Fruit fly (Drosophila melanogaster): ENCODE data around the gene Elp1.

The Elp1 gene

dm6 chr3R:11626571-11626970 lies 24.2 kb upstream of the Elp1 start, which contains the start of the genes CG6813 and CG18764 (continued):
- TF ChIP-seq CG2116 (GFP tag; optimal IDR thresholded peaks at IDR 0.05) (peak; percentile 84), CG14710 (tag; optimal IDR thresholded peaks at IDR 0.05) (peak; percentile 52), ato (GFP tag; IDR thresholded peaks at IDR 0.05; ENCODE audit: partially characterized antibody) (0 out of 2 replicates have a peak, but pooled peaks have one; percentile 32), hbn (GFP tag; IDR thresholded peaks at IDR 0.05; ENCODE audit: partially characterized antibody) (peak; percentile 28; the same call in 1 of the 2 replicates), sens (GFP tag) (peak; percentile 69), pros (GFP tag; optimal IDR thresholded peaks at IDR 0.05) (no peak), fu2 (GFP tag; optimal IDR thresholded peaks at IDR 0.05) (no peak), Dll (GFP tag; IDR thresholded peaks at IDR 0.05; ENCODE audit: partially characterized antibody) (peak; percentile 59; the same call in 1 of the 4 replicates), B-H1 (GFP tag; IDR thresholded peaks at IDR 0.05) (no peak), eyg (GFP tag; optimal IDR thresholded peaks at IDR 0.05) (no peak), CG17385 (GFP tag; optimal IDR thresholded peaks at IDR 0.05) (no peak), CG34376 (GFP tag; optimal IDR thresholded peaks at IDR 0.05) (peak; percentile 14), jigr1 (GFP tag; IDR thresholded peaks at IDR 0.05) (no peak), CG10959 (GFP tag; IDR thresholded peaks at IDR 0.05) (no peak), MBD-R2 (GFP tag; IDR thresholded peaks at IDR 0.05) (peak; percentile 72), Myb (GFP tag; optimal IDR thresholded peaks at IDR 0.05) (peak; percentile 41), unc-4 (GFP tag; IDR thresholded peaks at IDR 0.05; ENCODE audit: partially characterized antibody) (peak; percentile 38; the same call in 1 of the 2 replicates), CG4820 (GFP tag; optimal IDR thresholded peaks at IDR 0.05) (peak; percentile 34), CG18619 (GFP tag; optimal IDR thresholded peaks at IDR 0.05) (no peak), row (GFP tag; IDR thresholded peaks at IDR 0.05) (peak; percentile 35; the same call in 1 of the 3 replicates), E2f1 (GFP tag; IDR thresholded peaks at IDR 0.05) (no peak), Pdp1 (GFP tag; optimal IDR thresholded peaks at IDR 0.05) (peak in 1 of 2 experiments; percentile 94), pzg (GFP tag; optimal IDR thresholded peaks at IDR 0.05) (peak; percentile 38)

- no peak for TF ChIP-seq Gug (GFP tag; IDR thresholded peaks at IDR 0.05)
- no peak for TF ChIP-seq CG10366 (GFP tag; IDR thresholded peaks at IDR 0.05)
- no peak for TF ChIP-seq rib (GFP tag; IDR thresholded peaks at IDR 0.05)
- TF ChIP-seq CG1792 (GFP tag; optimal IDR thresholded peaks at IDR 0.05): no peak
- TF ChIP-seq fru (optimal IDR thresholded peaks at IDR 0.05): no peak
- no peak for TF ChIP-seq Aef1 (GFP tag; IDR thresholded peaks at IDR 0.05)
- no peak for TF ChIP-seq tio (GFP tag; optimal IDR thresholded peaks at IDR 0.05)
- no peak for TF ChIP-seq bsh (GFP tag; optimal IDR thresholded peaks at IDR 0.05)
- no peak for TF ChIP-seq repo (GFP tag; optimal IDR thresholded peaks at IDR 0.05)
- TF ChIP-seq CG17359 (tag; optimal IDR thresholded peaks at IDR 0.05): no peak
- no peak for TF ChIP-seq HLH3B (GFP tag; IDR thresholded peaks at IDR 0.05)
- no peak for TF ChIP-seq Neu2 (GFP tag; optimal IDR thresholded peaks at IDR 0.05; ENCODE audit: borderline replicate concordance)
- TF ChIP-seq cad (GFP tag; optimal IDR thresholded peaks at IDR 0.05): no peak
- TF ChIP-seq CG32772 (GFP tag; IDR thresholded peaks at IDR 0.05): no peak
- no peak for TF ChIP-seq CG3065 (GFP tag; optimal IDR thresholded peaks at IDR 0.05)
- TF ChIP-seq Dip2 (GFP tag; IDR thresholded peaks at IDR 0.05): no peak
- TF ChIP-seq bbx (GFP tag; IDR thresholded peaks at IDR 0.05; ENCODE audit: partially characterized antibody): peak; percentile 64
- TF ChIP-seq CG34376 (GFP tag; optimal IDR thresholded peaks at IDR 0.05): peak; percentile 42
- no peak for TF ChIP-seq Oaz (GFP tag; IDR thresholded peaks at IDR 0.05)
- no peak for TF ChIP-seq CG7839 (tag; optimal IDR thresholded peaks at IDR 0.05)
- peak; percentile 24 for TF ChIP-seq CG4424 (GFP tag; optimal IDR thresholded peaks at IDR 0.05)
- TF ChIP-seq Dfd (GFP tag; optimal IDR thresholded peaks at IDR 0.05): no peak
- no peak for TF ChIP-seq CG17361 (GFP tag; IDR thresholded peaks at IDR 0.05)
- TF ChIP-seq CG1603 (tag; optimal IDR thresholded peaks at IDR 0.05): no peak
- TF ChIP-seq croc (GFP tag; conservative IDR thresholded peaks at IDR 0.05): no peak
- no peak for TF ChIP-seq CG11398 (GFP tag; optimal IDR thresholded peaks at IDR 0.05)
- no peak for TF ChIP-seq Ets65A (GFP tag)
- peak; percentile 49 for TF ChIP-seq CG17186 (GFP tag; optimal IDR thresholded peaks at IDR 0.05)
- TF ChIP-seq CHES-1-like (GFP tag; optimal IDR thresholded peaks at IDR 0.05): no peak
These were observed 22.2 kb upstream of the Elp1 start, which contains the start of gene CG14712 for dm6 chr3R:11628416-11629041. TSS of gene CG14712 (plus strand) at chr3R:11628759.
